Fruit fly (Drosophila melanogaster) whole organism, embryonic: Measurements from ENCODE around the gene CG18748.

Source experiments
- CG11085 ChIP-seq: fragments of 200-800 bp; sonication (Bioruptor generic); IDR thresholded peaks from 2 replicates; pipeline ENCODE4 v1.3.6; 2022; ENCODE audit warnings: missing biosample characterization, missing genetic modification characterization
- CG1529 ChIP-seq: fragments of 200-800 bp; sonication (Bioruptor generic); optimal IDR thresholded peaks from 3 replicates; lab custom pipeline; 2018; ENCODE audit warnings: missing biosample characterization, missing genetic modification characterization
- CG15514 ChIP-seq: fragments of 200-800 bp; sonication (Bioruptor generic); optimal IDR thresholded peaks from 3 replicates; lab custom pipeline; 2017; ENCODE audit warnings: missing biosample characterization, missing genetic modification characterization, mild to moderate bottlenecking, moderate library complexity, missing genetic modification reagents
- CG17361 ChIP-seq: fragments of 200-800 bp; sonication (Bioruptor generic); IDR thresholded peaks from 3 replicates; pipeline ENCODE4 v1.3.6; 2022; ENCODE audit warnings: missing biosample characterization, missing genetic modification characterization
- CG6272 ChIP-seq: fragments of 200-800 bp; sonication (Bioruptor generic); IDR thresholded peaks from 2 replicates; pipeline ENCODE4 v1.3.6; 2022; ENCODE audit warnings: missing biosample characterization, missing genetic modification characterization
- E2f1 ChIP-seq: fragments of 200-800 bp; sonication (Bioruptor generic); IDR thresholded peaks from 2 replicates; pipeline ENCODE4 v1.3.6; 2022; ENCODE audit warnings: missing biosample characterization, missing genetic modification characterization
- E2f2 ChIP-seq: fragments of 200-800 bp; sonication (Bioruptor generic); IDR thresholded peaks from 2 replicates; pipeline ENCODE4 v1.3.6; 2022; ENCODE audit warnings: missing biosample characterization, missing genetic modification characterization
- HLH54F ChIP-seq: fragments of 200-800 bp; sonication (Bioruptor generic); optimal IDR thresholded peaks from 3 replicates; lab custom pipeline; 2016; ENCODE audit warnings: missing biosample characterization, missing genetic modification characterization
- Hr51 ChIP-seq, 2 experiments: fragments of 200-800 bp; sonication (Bioruptor generic); optimal IDR thresholded peaks; 2 replicates in 1 of 2; 3 replicates in 1 of 2; lab custom pipeline; 2016 to 2018; ENCODE audit warnings: missing biosample characterization in 2 of 2, missing genetic modification characterization in 2 of 2, mild to moderate bottlenecking in 1 of 2, moderate library complexity in 1 of 2
- Sry-δ ChIP-seq: fragments of 200-800 bp; sonication (Bioruptor generic); optimal IDR thresholded peaks from 2 replicates; lab custom pipeline; 2016; ENCODE audit warnings: missing biosample characterization, missing genetic modification characterization
- gce ChIP-seq: fragments of 200-800 bp; sonication (Bioruptor generic); IDR thresholded peaks from 3 replicates; pipeline ENCODE4 v1.3.6; 2022; ENCODE audit warnings: missing biosample characterization, missing genetic modification characterization
- nerfin-2 ChIP-seq: fragments of 200-800 bp; sonication (Bioruptor generic); IDR thresholded peaks from 2 replicates; pipeline ENCODE4 v1.3.6; 2022; ENCODE audit warnings: missing biosample characterization, missing genetic modification characterization; ENCODE audit not compliant: partially characterized antibody
- oc ChIP-seq: fragments of 200-800 bp; sonication (Bioruptor generic); optimal IDR thresholded peaks from 2 replicates; lab custom pipeline; 2018; ENCODE audit warnings: missing biosample characterization, mild to moderate bottlenecking, missing genetic modification characterization, moderate library complexity
- tio ChIP-seq: fragments of 200-800 bp; sonication (Bioruptor generic); optimal IDR thresholded peaks from 2 replicates; lab custom pipeline; 2017; ENCODE audit warnings: missing biosample characterization, missing genetic modification characterization, inconsistent platforms

dm6 chr3R:7739463-7739862 lies 48.3 kb downstream of the CG18748 start, which contains the start of gene CG43254:
- no peak for TF ChIP-seq tio
- no peak for TF ChIP-seq CG1529
- no peak for TF ChIP-seq CG11085 (GFP tag; lab: Robert Waterston, UW)
- TF ChIP-seq oc = no peak
- no peak for TF ChIP-seq E2f1 (GFP tag; lab: Robert Waterston, UW)
- TF ChIP-seq Sry-δ = no peak
- TF ChIP-seq CG6272 (GFP tag; lab: Robert Waterston, UW) = no peak
- no peak for TF ChIP-seq CG17361 (GFP tag; lab: Robert Waterston, UW)
- TF ChIP-seq Hr51 (GFP tag; optimal IDR thresholded peaks at IDR 0.05; lab: Kevin White, UChicago) = no peak
- TF ChIP-seq gce = no peak
- no peak for TF ChIP-seq E2f2 (GFP tag; lab: Robert Waterston, UW)
- TF ChIP-seq HLH54F (GFP tag; lab: Kevin White, UChicago) = no peak
- no peak for TF ChIP-seq CG15514
- no peak for TF ChIP-seq nerfin-2 (GFP tag; lab: Robert Waterston, UW)
